Worm (Caenorhabditis elegans): Measurements from ENCODE around the gene let-60.

ce11 chrIV:11701878-11702277, 11.0 kb upstream of the let-60 start:
- TF ChIP-seq unc-39 (tag; optimal IDR thresholded peaks at IDR 0.05) (no peak), lsy-2 (tag; optimal IDR thresholded peaks at IDR 0.05) (no peak), pha-4 (tag; optimal IDR thresholded peaks at IDR 0.05) (no peak), snpc-4 (tag; optimal IDR thresholded peaks at IDR 0.05) (no peak), mab-5 (tag; optimal IDR thresholded peaks at IDR 0.05) (no peak), mep-1 (tag; optimal IDR thresholded peaks at IDR 0.05) (no peak)
